Worm (Caenorhabditis elegans): ENCODE measurements around the gene F32D8.2.
A peak's percentile ranks its signal among the peaks of the same experiment; 100 is the strongest.

The F32D8.2 gene

ce11 chrV:10858340-10858739, 25.2 kb upstream of the F32D8.2 start (continued):
- no peak for TF ChIP-seq pha-2 (tag; optimal IDR thresholded peaks at IDR 0.05)
- TF ChIP-seq fkh-10 (GFP tag; optimal IDR thresholded peaks at IDR 0.05) = no peak
- TF ChIP-seq ttx-3 (tag; optimal IDR thresholded peaks at IDR 0.05) = no peak
- TF ChIP-seq pqm-1 (tag; optimal IDR thresholded peaks at IDR 0.05) = no peak
- TF ChIP-seq K09A11.1 (tag; optimal IDR thresholded peaks at IDR 0.05; ENCODE audit: insufficient read depth) = no peak
- peak; percentile 22 for TF ChIP-seq ceh-19 (GFP tag; optimal IDR thresholded peaks at IDR 0.05)
- TF ChIP-seq Y22D7AL.16 (tag; optimal IDR thresholded peaks at IDR 0.05) = no peak
- no peak for TF ChIP-seq ahr-1 (tag; optimal IDR thresholded peaks at IDR 0.05)
- TF ChIP-seq tbx-2 (tag; optimal IDR thresholded peaks at IDR 0.05) = peak; percentile 74
- no peak for TF ChIP-seq hlh-6 (tag; optimal IDR thresholded peaks at IDR 0.05)
- TF ChIP-seq hlh-30 (tag; optimal IDR thresholded peaks at IDR 0.05; ENCODE audit: insufficient read depth) = peak; percentile 71
- TF ChIP-seq lim-6 (tag; optimal IDR thresholded peaks at IDR 0.05) = no peak
- no peak for TF ChIP-seq mec-3 (tag; optimal IDR thresholded peaks at IDR 0.05; ENCODE audit: borderline replicate concordance)
- no peak for TF ChIP-seq sdc-2 (tag; optimal IDR thresholded peaks at IDR 0.05)
- TF ChIP-seq rnt-1 (tag; optimal IDR thresholded peaks at IDR 0.05) = peak; percentile 51

ce11 chrV:10859048-10859637, 24.4 kb upstream of the F32D8.2 start:
- peak; percentile 1 for TF ChIP-seq hlh-30 (tag; optimal IDR thresholded peaks at IDR 0.05; ENCODE audit: insufficient read depth)
- no peak for TF ChIP-seq ztf-16 (tag; optimal IDR thresholded peaks at IDR 0.05)

ce11 chrV:10859775-10860174, 23.8 kb upstream of the F32D8.2 start:
- TF ChIP-seq pha-2 (tag; optimal IDR thresholded peaks at IDR 0.05) (no peak), fax-1 (tag; optimal IDR thresholded peaks at IDR 0.05) (no peak), ttx-3 (tag; optimal IDR thresholded peaks at IDR 0.05) (no peak), dmd-4 (tag; optimal IDR thresholded peaks at IDR 0.05; ENCODE audit: borderline replicate concordance) (no peak), hlh-30 (tag; optimal IDR thresholded peaks at IDR 0.05; ENCODE audit: insufficient read depth) (no peak), ceh-18 (tag; optimal IDR thresholded peaks at IDR 0.05) (no peak), fkh-6 (tag; optimal IDR thresholded peaks at IDR 0.05) (no peak), ahr-1 (tag; optimal IDR thresholded peaks at IDR 0.05) (no peak), dve-1 (tag; optimal IDR thresholded peaks at IDR 0.05) (no peak), tbx-7 (tag; optimal IDR thresholded peaks at IDR 0.05) (no peak), elt-4 (tag; optimal IDR thresholded peaks at IDR 0.05) (no peak), unc-55 (GFP tag; optimal IDR thresholded peaks at IDR 0.05) (no peak)

- TF ChIP-seq hlh-15 (tag; optimal IDR thresholded peaks at IDR 0.05) (no peak), sdc-2 (tag; optimal IDR thresholded peaks at IDR 0.05) (no peak), fkh-6 (tag; optimal IDR thresholded peaks at IDR 0.05) (no peak), eyg-1 (tag; optimal IDR thresholded peaks at IDR 0.05) (no peak)
Observed at ce11 chrV:10860526-10861037, 23.0 kb upstream of the F32D8.2 start.

ce11 chrV:10861611-10862262, 21.8 kb upstream of the F32D8.2 start:
- TF ChIP-seq nfya-1 (tag; optimal IDR thresholded peaks at IDR 0.05) (peak; percentile 5), che-1 (tag; optimal IDR thresholded peaks at IDR 0.05) (no peak)

- TF ChIP-seq hlh-8 (tag; optimal IDR thresholded peaks at IDR 0.05) (no peak), ceh-22 (tag; optimal IDR thresholded peaks at IDR 0.05) (no peak), K09A11.1 (tag; optimal IDR thresholded peaks at IDR 0.05; ENCODE audit: insufficient read depth) (no peak), C08G9.2 (tag; optimal IDR thresholded peaks at IDR 0.05) (no peak), F13H6.1 (tag; optimal IDR thresholded peaks at IDR 0.05) (no peak), tbx-2 (tag; optimal IDR thresholded peaks at IDR 0.05) (no peak), ztf-16 (tag; optimal IDR thresholded peaks at IDR 0.05) (no peak), hlh-15 (tag; optimal IDR thresholded peaks at IDR 0.05) (no peak), ceh-34 (tag; optimal IDR thresholded peaks at IDR 0.05) (no peak), eyg-1 (tag; optimal IDR thresholded peaks at IDR 0.05) (no peak), ceh-19 (GFP tag; optimal IDR thresholded peaks at IDR 0.05) (no peak), rnt-1 (tag; optimal IDR thresholded peaks at IDR 0.05) (no peak)
Observed at ce11 chrV:10862457-10863097, 21.0 kb upstream of the F32D8.2 start.
